Fruit fly (Drosophila melanogaster): ENCODE measurements around the gene Polr3I.

Gene Polr3I

DNA sequence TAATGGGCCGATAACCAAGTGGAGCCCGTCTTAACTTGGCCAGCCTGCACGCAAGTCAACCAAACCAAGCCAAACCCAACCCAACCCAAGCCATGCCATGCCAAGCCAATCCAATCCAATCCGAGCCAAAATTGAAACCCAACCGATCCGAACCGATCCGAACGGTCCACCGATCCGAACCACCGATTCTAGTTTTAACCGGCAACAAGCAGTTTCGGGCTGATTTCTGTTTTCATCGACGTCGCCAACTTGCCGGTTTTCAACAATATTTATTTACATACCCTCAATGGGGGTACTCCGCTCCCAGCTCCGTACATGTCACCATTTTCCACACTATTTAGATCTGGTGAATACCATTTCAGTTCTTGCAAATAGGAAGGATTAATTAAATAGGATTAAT, 22.6 kb downstream of the Polr3I start:
- TF ChIP-seq CG11617 (GFP tag; optimal IDR thresholded peaks at IDR 0.05) (no peak), CG5204 (GFP tag; optimal IDR thresholded peaks at IDR 0.05) (no peak), cic (GFP tag; optimal IDR thresholded peaks at IDR 0.05) (no peak), tj (GFP tag; optimal IDR thresholded peaks at IDR 0.05) (no peak), Clk (GFP tag; optimal IDR thresholded peaks at IDR 0.05) (no peak), ovo (GFP tag; optimal IDR thresholded peaks at IDR 0.05) (no peak), pad (GFP tag; optimal IDR thresholded peaks at IDR 0.05) (no peak), bab1 (GFP tag; optimal IDR thresholded peaks at IDR 0.05) (no peak), CG7101 (tag; optimal IDR thresholded peaks at IDR 0.05) (no peak), Crg-1 (GFP tag; optimal IDR thresholded peaks at IDR 0.05) (no peak), CG33017 (tag; optimal IDR thresholded peaks at IDR 0.05) (no peak), CG14711 (tag; optimal IDR thresholded peaks at IDR 0.05) (no peak)

DNA sequence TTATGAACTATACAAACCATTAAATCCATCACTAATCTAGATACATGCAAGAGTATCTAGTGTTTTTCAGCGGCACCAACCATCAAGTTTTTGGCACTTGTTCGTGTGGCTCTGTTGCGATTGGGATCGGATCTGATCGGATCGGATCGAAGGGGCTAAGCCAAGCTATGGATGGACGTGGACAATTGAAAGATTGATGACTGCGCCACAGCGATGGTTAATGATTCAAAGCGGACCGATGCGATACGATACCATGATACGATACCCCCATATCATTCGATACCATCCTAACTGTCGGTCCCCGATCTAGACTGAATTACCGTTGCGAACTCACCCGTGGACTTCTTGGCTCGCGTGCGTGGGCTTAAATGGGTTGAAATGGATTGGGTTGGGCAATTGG, 23.3 kb downstream of the Polr3I start:
- TF ChIP-seq CG1620 (GFP tag; optimal IDR thresholded peaks at IDR 0.05): no peak
- no peak for TF ChIP-seq cic (GFP tag; optimal IDR thresholded peaks at IDR 0.05)
- no peak for TF ChIP-seq Mnt (GFP tag; optimal IDR thresholded peaks at IDR 0.05)
- no peak for TF ChIP-seq CG12768 (GFP tag; optimal IDR thresholded peaks at IDR 0.05)
- TF ChIP-seq ovo (GFP tag; optimal IDR thresholded peaks at IDR 0.05): no peak

DNA sequence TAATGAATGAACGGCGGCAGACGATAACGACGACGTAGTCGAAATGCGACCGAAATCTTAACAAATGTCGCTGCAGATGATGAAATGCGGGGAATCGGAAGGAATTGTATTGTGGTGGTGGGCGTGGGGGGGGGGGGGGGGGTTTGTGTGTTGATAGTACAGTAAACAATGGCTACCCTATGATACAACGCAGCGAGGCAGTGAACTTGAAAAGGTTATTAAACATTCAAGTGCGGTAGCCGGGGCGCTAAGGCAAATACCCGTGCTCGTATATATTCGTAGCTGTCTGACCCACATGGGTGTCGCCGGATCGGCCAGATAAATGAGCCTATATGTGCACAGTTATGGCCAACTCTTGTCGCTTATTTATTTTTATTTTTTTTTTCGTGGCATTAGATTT, 24.9 kb downstream of the Polr3I start:
- no peak for TF ChIP-seq CG33017 (tag; optimal IDR thresholded peaks at IDR 0.05)
- no peak for TF ChIP-seq CG7101 (tag; optimal IDR thresholded peaks at IDR 0.05)
- no peak for TF ChIP-seq pad (GFP tag; optimal IDR thresholded peaks at IDR 0.05)
- TF ChIP-seq Clk (GFP tag; optimal IDR thresholded peaks at IDR 0.05): no peak
- TF ChIP-seq CG11617 (GFP tag; optimal IDR thresholded peaks at IDR 0.05): no peak
- TF ChIP-seq bab1 (GFP tag; optimal IDR thresholded peaks at IDR 0.05): no peak
- no peak for TF ChIP-seq tj (GFP tag; optimal IDR thresholded peaks at IDR 0.05)
- TF ChIP-seq Hr96 (GFP tag; optimal IDR thresholded peaks at IDR 0.05): no peak
- no peak for TF ChIP-seq CG1620 (GFP tag; optimal IDR thresholded peaks at IDR 0.05)
- no peak for TF ChIP-seq toe (GFP tag; optimal IDR thresholded peaks at IDR 0.05)
- TF ChIP-seq CG7045 (GFP tag; optimal IDR thresholded peaks at IDR 0.05): no peak
- TF ChIP-seq CG5204 (GFP tag; optimal IDR thresholded peaks at IDR 0.05): no peak
- no peak for TF ChIP-seq CG12768 (GFP tag; optimal IDR thresholded peaks at IDR 0.05)
- TF ChIP-seq CG14711 (tag; optimal IDR thresholded peaks at IDR 0.05): no peak
- no peak for TF ChIP-seq ovo (GFP tag; optimal IDR thresholded peaks at IDR 0.05)

DNA sequence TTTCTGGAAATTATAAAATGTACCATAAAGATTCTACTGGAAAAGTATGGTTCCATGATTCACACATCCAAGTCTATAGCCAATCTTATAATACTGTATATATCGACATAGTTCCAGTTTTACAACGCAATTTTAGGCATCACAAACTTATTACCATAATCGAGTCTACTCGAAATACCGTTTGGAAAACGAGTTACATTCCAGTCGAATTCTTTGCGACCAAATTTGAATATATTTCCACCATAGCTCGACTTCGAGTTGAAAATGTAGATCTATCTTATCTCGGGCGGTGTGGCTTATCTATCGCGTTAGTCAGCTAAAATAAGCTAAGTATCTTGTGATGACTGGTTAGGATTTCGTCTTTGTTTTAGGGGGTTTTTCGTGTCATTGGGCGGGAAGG, 25.5 kb downstream of the Polr3I start:
- no peak for TF ChIP-seq Mnt (GFP tag; optimal IDR thresholded peaks at IDR 0.05)
- no peak for TF ChIP-seq CG7045 (GFP tag; optimal IDR thresholded peaks at IDR 0.05)
- TF ChIP-seq CG7101 (tag; optimal IDR thresholded peaks at IDR 0.05): no peak
- no peak for TF ChIP-seq Clk (GFP tag; optimal IDR thresholded peaks at IDR 0.05)
- TF ChIP-seq Crg-1 (GFP tag; optimal IDR thresholded peaks at IDR 0.05): no peak
- TF ChIP-seq Hr96 (GFP tag; optimal IDR thresholded peaks at IDR 0.05): no peak
- no peak for TF ChIP-seq kay (GFP tag; ENCODE audit: borderline replicate concordance)
- TF ChIP-seq CG11617 (GFP tag; optimal IDR thresholded peaks at IDR 0.05): no peak
- TF ChIP-seq ovo (GFP tag; optimal IDR thresholded peaks at IDR 0.05): no peak
- TF ChIP-seq CG5204 (GFP tag; optimal IDR thresholded peaks at IDR 0.05): no peak
- TF ChIP-seq pad (GFP tag; optimal IDR thresholded peaks at IDR 0.05): no peak
- TF ChIP-seq CG14711 (tag; optimal IDR thresholded peaks at IDR 0.05): no peak
- no peak for TF ChIP-seq cnc (optimal IDR thresholded peaks at IDR 0.05)
- no peak for TF ChIP-seq toe (GFP tag; optimal IDR thresholded peaks at IDR 0.05)
- no peak for TF ChIP-seq CG33017 (tag; optimal IDR thresholded peaks at IDR 0.05)
- no peak for TF ChIP-seq CG12768 (GFP tag; optimal IDR thresholded peaks at IDR 0.05)
- TF ChIP-seq bab1 (GFP tag; optimal IDR thresholded peaks at IDR 0.05): no peak
- TF ChIP-seq tj (GFP tag; optimal IDR thresholded peaks at IDR 0.05): no peak
- no peak for TF ChIP-seq CG1620 (GFP tag; optimal IDR thresholded peaks at IDR 0.05)
- no peak for TF ChIP-seq cic (GFP tag; optimal IDR thresholded peaks at IDR 0.05)

DNA sequence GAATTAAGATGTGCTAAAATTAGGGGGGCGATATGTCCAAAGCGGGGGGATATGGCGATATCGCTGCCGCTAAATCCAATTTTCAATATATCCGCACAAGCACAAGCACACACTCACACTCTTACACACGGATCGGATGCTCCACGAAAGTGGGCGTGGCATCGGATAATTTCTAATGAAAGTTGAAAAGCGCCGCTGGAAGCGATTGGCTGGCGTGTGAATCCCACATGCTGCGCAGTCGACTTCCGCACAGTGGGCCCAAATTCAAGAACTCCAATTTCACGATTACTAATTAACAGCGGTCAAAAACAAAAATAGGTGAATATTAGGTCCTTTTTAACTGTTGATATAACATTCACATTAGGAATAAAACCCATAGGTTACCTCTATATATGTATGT, 27.6 kb downstream of the Polr3I start:
- no peak for TF ChIP-seq kay (GFP tag; ENCODE audit: borderline replicate concordance)
- TF ChIP-seq tj (GFP tag; optimal IDR thresholded peaks at IDR 0.05): no peak
- no peak for TF ChIP-seq CG1620 (GFP tag; optimal IDR thresholded peaks at IDR 0.05)
- no peak for TF ChIP-seq CG7101 (tag; optimal IDR thresholded peaks at IDR 0.05)
- no peak for TF ChIP-seq cnc (optimal IDR thresholded peaks at IDR 0.05)
- no peak for TF ChIP-seq Clk (GFP tag; optimal IDR thresholded peaks at IDR 0.05)
- no peak for TF ChIP-seq toe (GFP tag; optimal IDR thresholded peaks at IDR 0.05)
- TF ChIP-seq CG11617 (GFP tag; optimal IDR thresholded peaks at IDR 0.05): no peak
- TF ChIP-seq CG33017 (tag; optimal IDR thresholded peaks at IDR 0.05): no peak
- TF ChIP-seq Crg-1 (GFP tag; optimal IDR thresholded peaks at IDR 0.05): no peak
- no peak for TF ChIP-seq CG7045 (GFP tag; optimal IDR thresholded peaks at IDR 0.05)
- TF ChIP-seq pad (GFP tag; optimal IDR thresholded peaks at IDR 0.05): no peak
- no peak for TF ChIP-seq CG14711 (tag; optimal IDR thresholded peaks at IDR 0.05)
- no peak for TF ChIP-seq CG5204 (GFP tag; optimal IDR thresholded peaks at IDR 0.05)

DNA sequence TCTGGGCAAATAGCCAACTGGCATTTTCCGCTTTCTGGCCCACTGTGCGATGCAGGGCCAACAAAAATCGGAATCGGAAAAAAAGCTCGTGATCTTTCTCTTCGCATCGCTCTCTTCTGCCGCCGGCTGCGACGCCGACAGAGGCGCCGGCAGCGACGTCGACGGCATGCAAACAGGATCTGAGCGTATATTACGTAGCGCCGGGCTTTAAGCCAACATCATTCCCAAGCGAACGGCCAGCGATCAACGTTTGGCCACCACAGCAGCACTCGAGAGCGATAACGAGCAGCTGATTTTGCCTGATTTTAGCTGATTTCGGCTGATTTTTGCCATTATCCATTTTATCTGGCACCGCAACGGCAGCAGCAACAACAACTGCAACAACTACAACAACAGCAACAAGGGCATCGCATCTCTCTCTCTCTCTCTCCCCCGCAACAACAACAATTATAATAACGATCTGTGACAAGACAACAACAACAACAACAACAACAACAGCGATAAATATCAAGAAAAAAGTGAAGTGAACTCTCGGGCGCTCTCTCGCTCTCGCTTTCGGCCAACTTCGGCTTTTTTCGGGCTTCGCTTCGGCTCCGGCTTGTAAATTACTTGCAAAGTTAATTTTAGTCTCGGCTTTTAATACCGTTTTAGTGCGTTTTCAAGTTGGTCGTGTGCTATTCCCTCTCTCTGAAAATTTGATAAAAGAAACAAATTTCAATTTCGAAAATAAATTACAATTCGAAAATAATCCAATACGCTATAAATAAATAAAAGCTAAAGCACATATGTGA, 28.8 kb downstream of the Polr3I start, which contains the start of gene CG4928:
Gene CG4928, plus strand, starts transcription at position 216 of the 791 bp plus-strand sequence.
- TF ChIP-seq ovo (GFP tag; optimal IDR thresholded peaks at IDR 0.05): peak; percentile 9
- no peak for TF ChIP-seq CG7045 (GFP tag; optimal IDR thresholded peaks at IDR 0.05)
- TF ChIP-seq toe (GFP tag; optimal IDR thresholded peaks at IDR 0.05): no peak
- no peak for TF ChIP-seq bab1 (GFP tag; optimal IDR thresholded peaks at IDR 0.05)
- peak; percentile 35 for TF ChIP-seq tj (GFP tag; optimal IDR thresholded peaks at IDR 0.05)
- no peak for TF ChIP-seq pad (GFP tag; optimal IDR thresholded peaks at IDR 0.05)
- no peak for TF ChIP-seq CG11617 (GFP tag; optimal IDR thresholded peaks at IDR 0.05)
